Fruit fly (Drosophila melanogaster): ENCODE data around the gene CG12268.

CG12268 gene

dm6 chr3R:23915967-23916366 is 32.3 kb downstream of the CG12268 start (continued):
- TF ChIP-seq Antp (GFP tag; optimal IDR thresholded peaks at IDR 0.05), result no peak
- peak; percentile 23 for TF ChIP-seq CG11504 (tag; optimal IDR thresholded peaks at IDR 0.05)
- TF ChIP-seq CG10147 (GFP tag; optimal IDR thresholded peaks at IDR 0.05), result no peak
- no peak for TF ChIP-seq pb (GFP tag; optimal IDR thresholded peaks at IDR 0.05)
- TF ChIP-seq vvl (GFP tag; IDR thresholded peaks at IDR 0.05), result no peak
- no peak for TF ChIP-seq CG3281 (GFP tag; optimal IDR thresholded peaks at IDR 0.05)
- TF ChIP-seq CG18476 (GFP tag; optimal IDR thresholded peaks at IDR 0.05), result no peak
- no peak for TF ChIP-seq NFAT (GFP tag; IDR thresholded peaks at IDR 0.05)
- TF ChIP-seq CG8944 (GFP tag; optimal IDR thresholded peaks at IDR 0.05), result no peak
- TF ChIP-seq az2 (GFP tag; optimal IDR thresholded peaks at IDR 0.05), result peak; percentile 1
- TF ChIP-seq CG15073 (GFP tag; optimal IDR thresholded peaks at IDR 0.05), result no peak
- 0 out of 2 replicates have a peak, but pooled peaks have one; percentile 24 for TF ChIP-seq Ptx1 (GFP tag; IDR thresholded peaks at IDR 0.05)
- no peak for TF ChIP-seq kni (GFP tag; optimal IDR thresholded peaks at IDR 0.05)
- TF ChIP-seq mld (GFP tag; IDR thresholded peaks at IDR 0.05; ENCODE audit: partially characterized antibody), result no peak
- TF ChIP-seq lbe (GFP tag; optimal IDR thresholded peaks at IDR 0.05), result peak; percentile 33
- no peak for TF ChIP-seq peb (GFP tag; IDR thresholded peaks at IDR 0.05)
- TF ChIP-seq bsh (GFP tag; optimal IDR thresholded peaks at IDR 0.05), result peak; percentile 27 to 74
- TF ChIP-seq CG2712 (tag; optimal IDR thresholded peaks at IDR 0.05), result peak; percentile 7
- peak; percentile 0 for TF ChIP-seq CG7839 (tag; optimal IDR thresholded peaks at IDR 0.05)
- TF ChIP-seq CG4404 (GFP tag; IDR thresholded peaks at IDR 0.05), result no peak
- no peak for TF ChIP-seq fd64A (GFP tag; optimal IDR thresholded peaks at IDR 0.05)
- no peak for TF ChIP-seq PHDP (tag; optimal IDR thresholded peaks at IDR 0.05)
- TF ChIP-seq HLH3B (GFP tag; IDR thresholded peaks at IDR 0.05), result 0 out of 2 replicates have a peak, but pooled peaks have one; percentile 5
- no peak for TF ChIP-seq Dip2 (GFP tag; IDR thresholded peaks at IDR 0.05)

dm6 chr3R:23915042-23915428 is 33.2 kb downstream of the CG12268 start:
- no peak for TF ChIP-seq trh (GFP tag; optimal IDR thresholded peaks at IDR 0.05)
- peak; percentile 60; the same call in 1 of the 2 replicates for TF ChIP-seq sob (GFP tag; IDR thresholded peaks at IDR 0.05)
- peak; percentile 56; the same call in 2 of the 3 replicates for TF ChIP-seq Dbx (GFP tag; IDR thresholded peaks at IDR 0.05)
- TF ChIP-seq Fer3 (tag; optimal IDR thresholded peaks at IDR 0.05), result peak; percentile 6
- peak; percentile 82 for TF ChIP-seq Atf6 (GFP tag; IDR thresholded peaks at IDR 0.05)
- TF ChIP-seq ci (GFP tag; IDR thresholded peaks at IDR 0.05), result 0 out of 3 replicates have a peak, but pooled peaks have one; percentile 41
- TF ChIP-seq CG18476 (GFP tag; optimal IDR thresholded peaks at IDR 0.05), result peak; percentile 3
- peak; percentile 26; the same call in 1 of the 2 replicates for TF ChIP-seq CG6689 (GFP tag; IDR thresholded peaks at IDR 0.05)
- TF ChIP-seq CG14667 (GFP tag; IDR thresholded peaks at IDR 0.05), result 0 out of 2 replicates have a peak, but pooled peaks have one; percentile 15
- 0 out of 3 replicates have a peak, but pooled peaks have one; percentile 26 for TF ChIP-seq H15 (GFP tag; IDR thresholded peaks at IDR 0.05)
- TF ChIP-seq CG2678 (tag; optimal IDR thresholded peaks at IDR 0.05), result peak; percentile 53
- TF ChIP-seq CG9932 (GFP tag; IDR thresholded peaks at IDR 0.05), result peak; percentile 57
- no peak for TF ChIP-seq Spps (tag; optimal IDR thresholded peaks at IDR 0.05)
- no peak for TF ChIP-seq hkb (optimal IDR thresholded peaks at IDR 0.05)
- TF ChIP-seq hkb (GFP tag; IDR thresholded peaks at IDR 0.05), result peak; percentile 53
- peak; percentile 41 for TF ChIP-seq CG17359 (tag; optimal IDR thresholded peaks at IDR 0.05)
- TF ChIP-seq CG1233 (GFP tag; optimal IDR thresholded peaks at IDR 0.05), result no peak
- no peak for TF ChIP-seq CG31441 (GFP tag; IDR thresholded peaks at IDR 0.05)
- TF ChIP-seq CG7556 (GFP tag; optimal IDR thresholded peaks at IDR 0.05), result peak; percentile 41
- TF ChIP-seq al (GFP tag; IDR thresholded peaks at IDR 0.05), result peak; percentile 46; the same call in 1 of the 2 replicates
- TF ChIP-seq gsb (GFP tag; IDR thresholded peaks at IDR 0.05), result no peak
- TF ChIP-seq Fer1 (GFP tag; optimal IDR thresholded peaks at IDR 0.05), result peak; percentile 57
- peak; percentile 2 for TF ChIP-seq Dek (tag; optimal IDR thresholded peaks at IDR 0.05)
- peak; percentile 2 for TF ChIP-seq CG17829 (tag; optimal IDR thresholded peaks at IDR 0.05)
- TF ChIP-seq CG14441 (GFP tag; IDR thresholded peaks at IDR 0.05), result peak; percentile 51
- TF ChIP-seq Nf-YA (GFP tag; IDR thresholded peaks at IDR 0.05), result no peak
- peak; percentile 39; the same call in 1 of the 2 replicates for TF ChIP-seq esg (GFP tag; conservative IDR thresholded peaks at IDR 0.05)
- peak; percentile 37; the same call in 1 of the 2 replicates for TF ChIP-seq HLH3B (GFP tag; IDR thresholded peaks at IDR 0.05)
- TF ChIP-seq CG15479 (GFP tag; optimal IDR thresholded peaks at IDR 0.05), result no peak
- 0 out of 2 replicates have a peak, but pooled peaks have one; percentile 27 for TF ChIP-seq Taf1 (GFP tag; IDR thresholded peaks at IDR 0.05)

Measured in whole organism, embryonic.